Worm (Caenorhabditis elegans) whole organism, L2 larva: Measurements from ENCODE around the gene srr-7.

ENCODE experiments used
- ceh-82 ChIP-seq: fragments of 150-350 bp; optimal IDR thresholded peaks from 2 replicates; lab custom pipeline; 2014; ENCODE audit warnings: missing biosample characterization, missing genetic modification characterization
- elt-1 ChIP-seq: fragments of 150-350 bp; optimal IDR thresholded peaks from 2 replicates; lab custom pipeline; 2014; ENCODE audit warnings: missing biosample characterization, missing genetic modification characterization
- nhr-23 ChIP-seq: fragments of 150-350 bp; optimal IDR thresholded peaks from 2 replicates; lab custom pipeline; 2014; ENCODE audit warnings: missing biosample characterization, missing genetic modification reagents, missing genetic modification characterization
- nhr-237 ChIP-seq: fragments of 150-350 bp; optimal IDR thresholded peaks from 2 replicates; lab custom pipeline; 2014; ENCODE audit warnings: missing biosample characterization, missing genetic modification characterization
- snpc-4 ChIP-seq: fragments of 150-350 bp; optimal IDR thresholded peaks from 2 replicates; lab custom pipeline; 2014; ENCODE audit warnings: missing biosample characterization, missing genetic modification characterization

ce11 chrV:15127413-15127812 lies 642 bp upstream of the srr-7 start, which contains the start of gene srj-27:
- TF ChIP-seq snpc-4 = no peak
- no peak for TF ChIP-seq nhr-23
- no peak for TF ChIP-seq nhr-237 (tag; lab: Kevin White, UChicago)
- no peak for TF ChIP-seq elt-1 (tag; lab: Kevin White, UChicago)
- TF ChIP-seq ceh-82 (tag; lab: Kevin White, UChicago) = no peak
